Fruit fly (Drosophila melanogaster): Measurements from ENCODE around the gene Ssdp.

Ssdp gene

dm6 chr3R:18199177-18199884 lies at the start of gene Ssdp, which contains the start of gene CG7985 (continued):
- no peak for TF ChIP-seq HmgZ (tag; optimal IDR thresholded peaks at IDR 0.05)
- no peak for TF ChIP-seq Mrtf (GFP tag; IDR thresholded peaks at IDR 0.05)
- no peak for TF ChIP-seq ftz-f1 (GFP tag; optimal IDR thresholded peaks at IDR 0.05)
- TF ChIP-seq CG3995 (GFP tag; optimal IDR thresholded peaks at IDR 0.05): no peak
- no peak for TF ChIP-seq kay (GFP tag; optimal IDR thresholded peaks at IDR 0.05)
- no peak for TF ChIP-seq zfh1 (GFP tag; IDR thresholded peaks at IDR 0.05)
- no peak for TF ChIP-seq C15 (GFP tag; IDR thresholded peaks at IDR 0.05)
- TF ChIP-seq CG3163 (GFP tag; optimal IDR thresholded peaks at IDR 0.05): no peak
- TF ChIP-seq Six4 (GFP tag; optimal IDR thresholded peaks at IDR 0.05): no peak
- no peak for TF ChIP-seq Atf3 (GFP tag; optimal IDR thresholded peaks at IDR 0.05)
- no peak for TF ChIP-seq HLH54F (GFP tag; optimal IDR thresholded peaks at IDR 0.05)
- no peak for TF ChIP-seq vnd (GFP tag; IDR thresholded peaks at IDR 0.05; ENCODE audit: partially characterized antibody)
- TF ChIP-seq CG7271 (tag; optimal IDR thresholded peaks at IDR 0.05): no peak
- TF ChIP-seq CG3847 (GFP tag; IDR thresholded peaks at IDR 0.05): no peak
- TF ChIP-seq Sry-β (GFP tag; optimal IDR thresholded peaks at IDR 0.05): no peak
- TF ChIP-seq ERR (GFP tag; optimal IDR thresholded peaks at IDR 0.05): no peak
- no peak for TF ChIP-seq danr (GFP tag; IDR thresholded peaks at IDR 0.05)
- no peak for TF ChIP-seq CG8944 (GFP tag; optimal IDR thresholded peaks at IDR 0.05)
- no peak for TF ChIP-seq CG15269 (tag; optimal IDR thresholded peaks at IDR 0.05)
- no peak for TF ChIP-seq Oaz (GFP tag; IDR thresholded peaks at IDR 0.05)
- TF ChIP-seq CG1024 (GFP tag; IDR thresholded peaks at IDR 0.05): no peak
- no peak for TF ChIP-seq pros (GFP tag; optimal IDR thresholded peaks at IDR 0.05)
- TF ChIP-seq mld (GFP tag; IDR thresholded peaks at IDR 0.05; ENCODE audit: partially characterized antibody): no peak
- TF ChIP-seq Mad (GFP tag; optimal IDR thresholded peaks at IDR 0.05): peak; percentile 9
- no peak for TF ChIP-seq p53 (GFP tag; optimal IDR thresholded peaks at IDR 0.05)
- no peak for TF ChIP-seq hth (optimal IDR thresholded peaks at IDR 0.05)
- no peak for TF ChIP-seq fru (optimal IDR thresholded peaks at IDR 0.05)
- TF ChIP-seq gsb-n (tag; optimal IDR thresholded peaks at IDR 0.05): no peak
- TF ChIP-seq vvl (GFP tag; IDR thresholded peaks at IDR 0.05): no peak
- TF ChIP-seq CG14710 (tag; optimal IDR thresholded peaks at IDR 0.05): peak; percentile 47
- TF ChIP-seq Doc3 (GFP tag; IDR thresholded peaks at IDR 0.05; ENCODE audit: partially characterized antibody): no peak
- no peak for TF ChIP-seq Lpt (GFP tag; optimal IDR thresholded peaks at IDR 0.05)
- TF ChIP-seq bigmax (GFP tag; optimal IDR thresholded peaks at IDR 0.05): no peak
- TF ChIP-seq br (optimal IDR thresholded peaks at IDR 0.05): no peak
- no peak for TF ChIP-seq CG6272 (GFP tag; IDR thresholded peaks at IDR 0.05)
- TF ChIP-seq CG4854 (GFP tag; optimal IDR thresholded peaks at IDR 0.05): peak; percentile 46
- TF ChIP-seq CG10431 (GFP tag; optimal IDR thresholded peaks at IDR 0.05): no peak
- no peak for TF ChIP-seq btn (GFP tag; optimal IDR thresholded peaks at IDR 0.05)
- no peak for TF ChIP-seq CG16813 (GFP tag; IDR thresholded peaks at IDR 0.05; ENCODE audit: partially characterized antibody)
- no peak for TF ChIP-seq Fer3 (tag; optimal IDR thresholded peaks at IDR 0.05)
- no peak for TF ChIP-seq Dip3 (GFP tag; optimal IDR thresholded peaks at IDR 0.05)
- TF ChIP-seq ATbp (GFP tag; optimal IDR thresholded peaks at IDR 0.05): no peak
- TF ChIP-seq ssp (GFP tag; IDR thresholded peaks at IDR 0.05): no peak
- peak; percentile 91 for TF ChIP-seq Sin3A (optimal IDR thresholded peaks at IDR 0.05)
- TF ChIP-seq jing (GFP tag; optimal IDR thresholded peaks at IDR 0.05): no peak
- TF ChIP-seq CG8089 (GFP tag; optimal IDR thresholded peaks at IDR 0.05): no peak
- peak; percentile 27 for TF ChIP-seq Sry-δ (GFP tag; optimal IDR thresholded peaks at IDR 0.05)
- no peak for TF ChIP-seq so (GFP tag; IDR thresholded peaks at IDR 0.05)
- TF ChIP-seq Sox100B (GFP tag; optimal IDR thresholded peaks at IDR 0.05): no peak
- TF ChIP-seq CG13894 (tag; optimal IDR thresholded peaks at IDR 0.05): no peak
- no peak for TF ChIP-seq ara (GFP tag; IDR thresholded peaks at IDR 0.05)
- TF ChIP-seq odd (GFP tag; optimal IDR thresholded peaks at IDR 0.05): no peak
- no peak for TF ChIP-seq CG31365 (tag; optimal IDR thresholded peaks at IDR 0.05)

All from whole organism, embryonic.